Fruit fly (Drosophila melanogaster) whole organism, pupa: ENCODE data around the gene Cdk12.

ENCODE experiments used
- CG10348 ChIP-seq: fragments of 200-800 bp; sonication (Bioruptor generic); IDR thresholded peaks from 2 replicates; pipeline ENCODE4 v1.3.6; 2022; ENCODE audit warnings: missing biosample characterization, missing genetic modification characterization
- CG12605 ChIP-seq: fragments of 200-800 bp; sonication (Bioruptor generic); IDR thresholded peaks from 2 replicates; pipeline ENCODE4 v1.3.6; 2022; ENCODE audit warnings: missing biosample characterization, missing genetic modification characterization
- CG13204 ChIP-seq: fragments of 200-800 bp; sonication (Bioruptor generic); optimal IDR thresholded peaks from 2 replicates; lab custom pipeline; 2018; ENCODE audit warnings: missing biosample characterization, mild to moderate bottlenecking, missing genetic modification characterization, moderate library complexity
- CG14655 ChIP-seq: fragments of 200-800 bp; sonication (Bioruptor generic); optimal IDR thresholded peaks from 3 replicates; lab custom pipeline; 2017; ENCODE audit warnings: mild to moderate bottlenecking, missing biosample characterization, missing genetic modification reagents, missing genetic modification characterization
- CG15710 ChIP-seq: fragments of 200-800 bp; sonication (Bioruptor generic); optimal IDR thresholded peaks from 2 replicates; lab custom pipeline; 2018; ENCODE audit warnings: missing biosample characterization, mild to moderate bottlenecking, missing genetic modification characterization, moderate library complexity
- CG17806 ChIP-seq: fragments of 200-800 bp; sonication (Bioruptor generic); optimal IDR thresholded peaks from 2 replicates; lab custom pipeline; 2018; ENCODE audit warnings: missing biosample characterization, mild to moderate bottlenecking, missing genetic modification characterization, moderate library complexity
- CG32121 ChIP-seq: fragments of 200-800 bp; sonication (Bioruptor generic); IDR thresholded peaks from 2 replicates; pipeline ENCODE4 v1.3.6; 2022; ENCODE audit warnings: missing biosample characterization, missing genetic modification characterization
- CG34367 ChIP-seq: fragments of 200-800 bp; sonication (Bioruptor generic); optimal IDR thresholded peaks from 2 replicates; lab custom pipeline; 2018; ENCODE audit warnings: missing biosample characterization, mild to moderate bottlenecking, missing genetic modification characterization
- CG4496 ChIP-seq: fragments of 200-800 bp; sonication (Bioruptor generic); IDR thresholded peaks from 3 replicates; pipeline ENCODE4 v1.3.6; 2022; ENCODE audit warnings: missing biosample characterization, missing genetic modification characterization
- CG8159 ChIP-seq: fragments of 200-800 bp; sonication (Bioruptor generic); optimal IDR thresholded peaks from 3 replicates; lab custom pipeline; 2018; ENCODE audit warnings: missing biosample characterization, mild to moderate bottlenecking, missing genetic modification characterization, moderate library complexity
- CG8301 ChIP-seq: fragments of 200-800 bp; sonication (Bioruptor generic); optimal IDR thresholded peaks from 2 replicates; lab custom pipeline; 2018; ENCODE audit warnings: missing biosample characterization, mild to moderate bottlenecking, missing genetic modification characterization
- CG9948 ChIP-seq: fragments of 200-800 bp; sonication (Bioruptor generic); optimal IDR thresholded peaks from 2 replicates; lab custom pipeline; 2018; ENCODE audit warnings: missing biosample characterization, mild to moderate bottlenecking, missing genetic modification characterization, moderate library complexity
- D1 ChIP-seq: fragments of 200-800 bp; sonication (Bioruptor generic); optimal IDR thresholded peaks from 2 replicates; lab custom pipeline; 2018; ENCODE audit warnings: missing biosample characterization, mild to moderate bottlenecking, missing genetic modification characterization, moderate library complexity
- EcR ChIP-seq: fragments of 200-800 bp; sonication (Bioruptor generic); optimal IDR thresholded peaks from 3 replicates; lab custom pipeline; 2019; ENCODE audit warnings: missing biosample characterization, missing genetic modification characterization, mild to moderate bottlenecking, moderate library complexity, missing genetic modification reagents
- Ets98B ChIP-seq: fragments of 200-800 bp; sonication (Bioruptor generic); IDR thresholded peaks from 2 replicates; pipeline ENCODE4 v1.3.6; 2022; ENCODE audit warnings: missing biosample characterization, missing genetic modification characterization
- Pif1A ChIP-seq: fragments of 200-800 bp; sonication (Bioruptor generic); optimal IDR thresholded peaks from 3 replicates; lab custom pipeline; 2016; ENCODE audit warnings: missing biosample characterization, missing genetic modification characterization
- Pif1B ChIP-seq: fragments of 200-800 bp; sonication (Bioruptor generic); optimal IDR thresholded peaks from 3 replicates; lab custom pipeline; 2016; ENCODE audit warnings: missing biosample characterization, missing genetic modification characterization
- Snoo ChIP-seq: fragments of 200-800 bp; sonication (Bioruptor generic); optimal IDR thresholded peaks from 3 replicates; lab custom pipeline; 2017; ENCODE audit warnings: missing biosample characterization, mild to moderate bottlenecking, missing genetic modification characterization, inconsistent platforms
- fd96Ca ChIP-seq: fragments of 200-800 bp; sonication (Bioruptor generic); IDR thresholded peaks from 3 replicates; pipeline ENCODE4 v1.3.6; 2022; ENCODE audit warnings: missing biosample characterization, missing genetic modification characterization
- gl ChIP-seq: fragments of 200-800 bp; sonication (Bioruptor generic); optimal IDR thresholded peaks from 2 replicates; lab custom pipeline; 2018; ENCODE audit warnings: missing biosample characterization, mild to moderate bottlenecking, missing genetic modification characterization
- rn ChIP-seq: fragments of 200-800 bp; sonication (Bioruptor generic); IDR thresholded peaks from 2 replicates; pipeline ENCODE4 v1.3.6; 2022; ENCODE audit warnings: missing biosample characterization, missing genetic modification characterization

The Cdk12 gene

DNA sequence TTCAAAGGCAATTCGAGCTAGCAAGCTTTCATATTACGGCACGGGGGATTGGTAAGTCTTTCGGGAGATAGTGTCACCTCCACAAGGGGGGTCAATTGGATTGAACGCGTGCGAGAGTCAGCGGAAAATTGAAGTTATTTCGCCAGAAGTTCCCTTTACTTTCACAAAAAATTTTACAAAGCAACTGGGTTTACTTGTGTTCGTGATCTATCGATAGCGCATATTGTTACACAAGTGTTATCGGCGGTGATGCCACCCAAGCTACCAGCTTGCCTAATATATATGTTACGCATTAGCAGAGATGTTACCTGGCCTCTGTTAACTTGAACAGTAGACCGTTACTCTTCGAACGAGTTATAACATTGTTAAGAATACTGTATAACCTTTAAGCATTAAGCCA lies 38.6 kb downstream of the Cdk12 start, which contains the start of gene Wnk:
Wnk (minus strand) TSS at position 177 of the 400 bp plus-strand sequence.
- TF ChIP-seq CG4496 (GFP tag; lab: Robert Waterston, UW) (no peak), rn (no peak), CG15710 (tag; lab: Kevin White, UChicago) (no peak), D1 (tag; lab: Kevin White, UChicago) (no peak), Snoo (no peak), CG32121 (GFP tag; lab: Robert Waterston, UW) (no peak)

dm6 chr3L:21558176-21558871 lies 42.2 kb downstream of the Cdk12 start, which contains the start of gene CG7173:
Gene CG7173 (minus strand): TSS chr3L:21558226.
- TF ChIP-seq Ets98B: no peak
- TF ChIP-seq Snoo: no peak
- no peak for TF ChIP-seq CG34367 (tag; lab: Kevin White, UChicago)
- no peak for TF ChIP-seq CG9948 (tag; lab: Kevin White, UChicago)
- no peak for TF ChIP-seq CG14655 (GFP tag; lab: Kevin White, UChicago)
- TF ChIP-seq EcR (GFP tag; lab: Kevin White, UChicago): no peak
- no peak for TF ChIP-seq CG8159 (tag; lab: Kevin White, UChicago)
- TF ChIP-seq CG10348 (GFP tag; lab: Robert Waterston, UW): no peak
- no peak for TF ChIP-seq fd96Ca (GFP tag; lab: Robert Waterston, UW)
- TF ChIP-seq CG32121 (GFP tag; lab: Robert Waterston, UW): no peak
- no peak for TF ChIP-seq Pif1B (GFP tag; lab: Kevin White, UChicago)
- no peak for TF ChIP-seq CG12605 (GFP tag; lab: Robert Waterston, UW)
- TF ChIP-seq D1 (tag; lab: Kevin White, UChicago): no peak
- no peak for TF ChIP-seq CG13204
- TF ChIP-seq CG15710 (tag; lab: Kevin White, UChicago): no peak
- TF ChIP-seq Pif1A (GFP tag; lab: Kevin White, UChicago): no peak
- TF ChIP-seq rn: no peak
- no peak; the same call in 1 of the 3 replicates for TF ChIP-seq CG4496 (GFP tag; lab: Robert Waterston, UW)
- no peak for TF ChIP-seq gl (tag; lab: Kevin White, UChicago)

- TF ChIP-seq CG12605 (GFP tag; lab: Robert Waterston, UW) (no peak), rn (no peak), fd96Ca (GFP tag; lab: Robert Waterston, UW) (no peak), Snoo (no peak), Pif1A (GFP tag; lab: Kevin White, UChicago) (no peak), Pif1B (GFP tag; lab: Kevin White, UChicago) (no peak), CG34367 (tag; lab: Kevin White, UChicago) (no peak), CG13204 (no peak), CG10348 (GFP tag; lab: Robert Waterston, UW) (no peak)
These were observed 46.0 kb downstream of the Cdk12 start, which contains the start of gene CapaR for dm6 chr3L:21562081-21562480. Gene CapaR (minus strand): TSS chr3L:21562181.

- TF ChIP-seq CG34367 (tag; lab: Kevin White, UChicago): no peak
- no peak for TF ChIP-seq Pif1B (GFP tag; lab: Kevin White, UChicago)
- no peak for TF ChIP-seq rn
- TF ChIP-seq CG14655 (GFP tag; lab: Kevin White, UChicago): no peak
- no peak for TF ChIP-seq CG8301
- no peak for TF ChIP-seq CG15710 (tag; lab: Kevin White, UChicago)
- no peak for TF ChIP-seq CG10348 (GFP tag; lab: Robert Waterston, UW)
- no peak for TF ChIP-seq CG12605 (GFP tag; lab: Robert Waterston, UW)
- TF ChIP-seq CG17806 (tag; lab: Kevin White, UChicago): no peak
- no peak for TF ChIP-seq CG13204
- no peak for TF ChIP-seq gl (tag; lab: Kevin White, UChicago)
- TF ChIP-seq EcR (GFP tag; lab: Kevin White, UChicago): no peak
- no peak for TF ChIP-seq CG9948 (tag; lab: Kevin White, UChicago)
- no peak for TF ChIP-seq D1 (tag; lab: Kevin White, UChicago)
- no peak for TF ChIP-seq Pif1A (GFP tag; lab: Kevin White, UChicago)
- no peak for TF ChIP-seq CG4496 (GFP tag; lab: Robert Waterston, UW)
- no peak for TF ChIP-seq fd96Ca (GFP tag; lab: Robert Waterston, UW)
- no peak for TF ChIP-seq CG8159 (tag; lab: Kevin White, UChicago)
- no peak for TF ChIP-seq Snoo
- TF ChIP-seq CG32121 (GFP tag; lab: Robert Waterston, UW): no peak
- TF ChIP-seq, all 21 proteins: peak for 0
These were observed 49.0 kb downstream of the Cdk12 start, which contains the start of gene CG7634 for dm6 chr3L:21565126-21565525. Gene CG7634 (plus strand): TSS chr3L:21565426.

dm6 chr3L:21568254-21568653 lies 52.1 kb downstream of the Cdk12 start:
- TF ChIP-seq gl (tag; lab: Kevin White, UChicago): no peak
- TF ChIP-seq fd96Ca (GFP tag; lab: Robert Waterston, UW): no peak
- TF ChIP-seq D1 (tag; lab: Kevin White, UChicago): no peak
- no peak for TF ChIP-seq Pif1A (GFP tag; lab: Kevin White, UChicago)
- TF ChIP-seq CG10348 (GFP tag; lab: Robert Waterston, UW): no peak
- no peak for TF ChIP-seq CG8301
- no peak for TF ChIP-seq rn
- no peak for TF ChIP-seq CG4496 (GFP tag; lab: Robert Waterston, UW)
- TF ChIP-seq CG9948 (tag; lab: Kevin White, UChicago): no peak
- TF ChIP-seq CG12605 (GFP tag; lab: Robert Waterston, UW): no peak
- TF ChIP-seq Snoo: no peak
- TF ChIP-seq CG15710 (tag; lab: Kevin White, UChicago): no peak
- no peak for TF ChIP-seq Ets98B
